Worm (Caenorhabditis elegans) whole organism, late embryonic: Measurements from ENCODE around the gene cpg-24.

Experiments used
- ceh-19 ChIP-seq: fragments of 200-800 bp; sonication (Bioruptor generic); optimal IDR thresholded peaks from 2 replicates; lab custom pipeline; 2018; ENCODE audit warnings: mild to moderate bottlenecking, missing genetic modification characterization, missing compliant biosample characterization
- ceh-30 ChIP-seq: fragments of 150-350 bp; optimal IDR thresholded peaks from 2 replicates; lab custom pipeline; 2014; ENCODE audit warnings: missing biosample characterization, missing genetic modification characterization
- ceh-48 ChIP-seq: sonication (generic microtip); optimal IDR thresholded peaks from 2 replicates; lab custom pipeline; 2016; ENCODE audit warnings: missing genetic modification characterization, inconsistent platforms, missing compliant biosample characterization
- che-1 ChIP-seq: sonication (generic microtip); optimal IDR thresholded peaks from 2 replicates; lab custom pipeline; 2016; ENCODE audit warnings: mild to moderate bottlenecking, missing genetic modification characterization, missing compliant biosample characterization
- dve-1 ChIP-seq: sonication (generic microtip); optimal IDR thresholded peaks from 2 replicates; lab custom pipeline; 2017; ENCODE audit warnings: antibody characterized with exemption, mild to moderate bottlenecking, missing genetic modification characterization, missing compliant biosample characterization
- elt-4 ChIP-seq: sonication (generic microtip); optimal IDR thresholded peaks from 2 replicates; lab custom pipeline; 2016; ENCODE audit warnings: missing genetic modification characterization, missing compliant biosample characterization
- lin-11 ChIP-seq: fragments of 200-800 bp; sonication (Bioruptor generic); optimal IDR thresholded peaks from 2 replicates; lab custom pipeline; 2018; ENCODE audit warnings: mild to moderate bottlenecking, missing genetic modification characterization, missing compliant biosample characterization
- nfya-1 ChIP-seq: sonication (generic microtip); optimal IDR thresholded peaks from 2 replicates; lab custom pipeline; 2017; ENCODE audit warnings: missing genetic modification characterization, mild to moderate bottlenecking, missing compliant biosample characterization, antibody characterized with exemption, moderate library complexity
- nhr-11 ChIP-seq: fragments of 150-350 bp; optimal IDR thresholded peaks from 2 replicates; lab custom pipeline; 2014; ENCODE audit warnings: missing biosample characterization, missing genetic modification characterization
- pqm-1 ChIP-seq: sonication (generic microtip); optimal IDR thresholded peaks from 2 replicates; lab custom pipeline; 2016; ENCODE audit warnings: missing genetic modification characterization, missing compliant biosample characterization
- sdc-2 ChIP-seq: sonication (generic microtip); optimal IDR thresholded peaks from 2 replicates; lab custom pipeline; 2016; ENCODE audit warnings: missing genotype, missing genetic modification characterization, missing compliant biosample characterization
- sox-2 ChIP-seq: fragments of 200-800 bp; sonication (Bioruptor generic); IDR thresholded peaks from 2 replicates; pipeline ENCODE4 v1.3.6; 2022; ENCODE audit warnings: missing genetic modification reagents, missing genetic modification characterization, missing compliant biosample characterization

DNA sequence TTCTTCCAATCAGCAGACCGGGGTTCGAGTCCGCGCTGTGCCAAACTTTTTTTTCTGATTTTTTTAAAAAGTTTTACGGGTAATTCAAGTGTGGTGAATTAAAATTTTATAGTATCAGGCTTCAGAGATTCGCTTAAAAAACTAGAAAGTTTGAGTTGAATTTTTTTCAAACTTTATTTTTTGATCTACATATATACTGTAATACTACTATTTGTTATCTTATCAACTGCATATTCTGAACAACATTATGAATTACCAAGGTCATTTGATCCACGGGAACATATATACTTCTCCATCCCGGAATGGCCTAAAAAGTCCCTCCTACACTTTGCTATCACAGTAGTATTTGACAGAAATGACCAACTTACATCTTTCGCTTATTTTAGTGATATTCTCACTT, 1.7 kb downstream of the cpg-24 start, which contains the start of gene Y41D4B.6:
- TF ChIP-seq sox-2 (GFP tag; lab: Robert Waterston, UW) (no peak), ceh-19 (no peak), dve-1 (no peak), sdc-2 (tag; lab: Kevin White, UChicago) (no peak), nfya-1 (tag; lab: Kevin White, UChicago) (no peak), nhr-11 (tag; lab: Kevin White, UChicago) (no peak), ceh-30 (tag; lab: Kevin White, UChicago) (no peak), lin-11 (no peak), ceh-48 (tag; lab: Kevin White, UChicago) (no peak), pqm-1 (tag; lab: Kevin White, UChicago) (no peak), che-1 (tag; lab: Kevin White, UChicago) (no peak), elt-4 (tag; lab: Kevin White, UChicago) (no peak)
